Fruit fly (Drosophila melanogaster) whole organism, adult: Measurements from ENCODE around the gene dor.
A peak's percentile ranks its signal among the peaks of the same experiment; 100 is the strongest.

Experiments
- CG11617 ChIP-seq: fragments of 200-800 bp; sonication (Bioruptor generic); optimal IDR thresholded peaks from 2 replicates; lab custom pipeline; 2017; ENCODE audit warnings: mild to moderate bottlenecking, missing biosample characterization, missing genetic modification reagents, missing genetic modification characterization
- CG12768 ChIP-seq: fragments of 200-800 bp; sonication (Bioruptor generic); optimal IDR thresholded peaks from 2 replicates; lab custom pipeline; 2017; ENCODE audit warnings: missing biosample characterization, missing genetic modification characterization, mild to moderate bottlenecking, moderate library complexity, missing genetic modification reagents
- CG14711 ChIP-seq: fragments of 200-800 bp; sonication (Bioruptor generic); optimal IDR thresholded peaks from 2 replicates; lab custom pipeline; 2018; ENCODE audit warnings: missing biosample characterization, mild to moderate bottlenecking, missing genetic modification characterization, moderate library complexity
- CG1620 ChIP-seq: fragments of 200-800 bp; sonication (Bioruptor generic); optimal IDR thresholded peaks from 2 replicates; lab custom pipeline; 2016; ENCODE audit warnings: missing biosample characterization, missing genetic modification characterization
- CG33017 ChIP-seq: fragments of 200-800 bp; sonication (Bioruptor generic); optimal IDR thresholded peaks from 2 replicates; lab custom pipeline; 2018; ENCODE audit warnings: missing biosample characterization, mild to moderate bottlenecking, missing genetic modification characterization, moderate library complexity
- CG5204 ChIP-seq: fragments of 200-800 bp; sonication (Bioruptor generic); optimal IDR thresholded peaks from 2 replicates; lab custom pipeline; 2016; ENCODE audit warnings: missing biosample characterization, missing genetic modification characterization
- CG7045 ChIP-seq: fragments of 200-800 bp; sonication (Bioruptor generic); optimal IDR thresholded peaks from 2 replicates; lab custom pipeline; 2017; ENCODE audit warnings: missing biosample characterization, mild to moderate bottlenecking, missing genetic modification characterization
- CG7101 ChIP-seq: fragments of 200-800 bp; sonication (Bioruptor generic); optimal IDR thresholded peaks from 2 replicates; lab custom pipeline; 2018; ENCODE audit warnings: missing biosample characterization, mild to moderate bottlenecking, missing genetic modification characterization, moderate library complexity
- Clk ChIP-seq: fragments of 200-800 bp; sonication (Bioruptor generic); optimal IDR thresholded peaks from 2 replicates; lab custom pipeline; 2017; ENCODE audit warnings: missing biosample characterization, missing genetic modification characterization
- Crg-1 ChIP-seq: fragments of 200-800 bp; sonication (Bioruptor generic); optimal IDR thresholded peaks from 2 replicates; lab custom pipeline; 2016; ENCODE audit warnings: missing biosample characterization, missing genetic modification characterization
- Hr96 ChIP-seq: fragments of 200-800 bp; sonication (Bioruptor generic); optimal IDR thresholded peaks from 2 replicates; lab custom pipeline; 2016; ENCODE audit warnings: missing biosample characterization, missing genetic modification characterization
- Mnt ChIP-seq: fragments of 200-800 bp; sonication (Bioruptor generic); optimal IDR thresholded peaks from 2 replicates; lab custom pipeline; 2016; ENCODE audit warnings: missing biosample characterization, mild to moderate bottlenecking, missing genetic modification characterization
- bab1 ChIP-seq: fragments of 200-800 bp; sonication (Bioruptor generic); optimal IDR thresholded peaks from 3 replicates; lab custom pipeline; 2019; ENCODE audit warnings: missing biosample characterization, mild to moderate bottlenecking, missing genetic modification characterization, moderate library complexity
- cic ChIP-seq: fragments of 200-800 bp; sonication (Bioruptor generic); optimal IDR thresholded peaks from 2 replicates; lab custom pipeline; 2017; ENCODE audit warnings: missing biosample characterization, mild to moderate bottlenecking, missing genetic modification characterization, moderate library complexity
- cnc ChIP-seq, 2 experiments: fragments of >200 bp; optimal IDR thresholded peaks; 2 replicates each; lab custom pipeline; 2017
- kay ChIP-seq: fragments of 200-800 bp; sonication (Bioruptor generic); peaks from one replicate; lab custom pipeline; 2016; ENCODE audit warnings: missing biosample characterization, missing genetic modification characterization, borderline replicate concordance
- ovo ChIP-seq: fragments of 200-800 bp; sonication (Bioruptor generic); optimal IDR thresholded peaks from 2 replicates; lab custom pipeline; 2016; ENCODE audit warnings: missing biosample characterization, missing genetic modification characterization
- pad ChIP-seq: fragments of 200-800 bp; sonication (Bioruptor generic); optimal IDR thresholded peaks from 3 replicates; lab custom pipeline; 2017; ENCODE audit warnings: missing biosample characterization, missing genetic modification characterization, mild to moderate bottlenecking, moderate library complexity, missing genetic modification reagents
- tj ChIP-seq: fragments of 200-800 bp; sonication (Bioruptor generic); optimal IDR thresholded peaks from 3 replicates; lab custom pipeline; 2017; ENCODE audit warnings: missing biosample characterization, mild to moderate bottlenecking, missing genetic modification characterization, moderate library complexity
- toe ChIP-seq: fragments of 200-800 bp; sonication (Bioruptor generic); optimal IDR thresholded peaks from 2 replicates; lab custom pipeline; 2016; ENCODE audit warnings: missing biosample characterization, missing genetic modification characterization

Gene dor

dm6 chrX:1664836-1665235 is at the start of gene dor:
Gene dor (plus strand): TSS chrX:1665052.
- TF ChIP-seq bab1, result peak; percentile 24
- TF ChIP-seq toe (GFP tag; lab: Kevin White, UChicago), result no peak

DNA sequence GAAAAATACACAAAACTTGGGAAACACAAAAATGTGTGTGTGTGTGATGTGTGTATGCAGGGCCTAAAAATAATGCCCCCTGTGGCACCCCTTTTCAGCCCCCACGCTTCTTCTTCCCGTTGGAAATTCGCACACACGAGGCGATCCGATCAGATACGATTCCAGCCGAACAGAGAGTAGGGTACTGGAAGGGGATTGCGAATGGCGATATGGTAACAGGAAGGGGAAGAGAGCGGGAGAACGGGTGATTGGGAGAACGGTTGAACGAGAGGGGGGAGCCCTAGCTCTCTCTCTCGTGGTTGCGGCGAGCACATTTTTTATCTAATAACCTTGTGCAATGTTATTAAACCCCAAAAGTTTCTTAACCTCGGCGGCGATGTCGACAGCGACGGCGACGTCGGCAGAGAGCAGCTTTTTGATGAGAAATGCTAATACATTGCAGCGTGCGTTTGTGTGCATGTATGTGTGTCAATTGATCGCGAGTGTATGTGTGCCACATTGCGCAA is 47.9 kb upstream of the dor start:
- TF ChIP-seq pad (peak; percentile 93), CG7101 (tag; lab: Kevin White, UChicago) (no peak), cic (GFP tag; lab: Kevin White, UChicago) (no peak), Crg-1 (GFP tag; lab: Kevin White, UChicago) (no peak), CG12768 (GFP tag; lab: Kevin White, UChicago) (peak; percentile 52)

- TF ChIP-seq tj (GFP tag; lab: Kevin White, UChicago), result peak; percentile 98
- peak; percentile 7 for TF ChIP-seq cic (GFP tag; lab: Kevin White, UChicago)
- TF ChIP-seq CG14711 (tag; lab: Kevin White, UChicago), result peak; percentile 10
- no peak for TF ChIP-seq bab1
- TF ChIP-seq ovo, result no peak
Measured at dm6 chrX:1617673-1618608, 46.9 kb upstream of the dor start.

dm6 chrX:1618727-1619581 is 45.9 kb upstream of the dor start:
- TF ChIP-seq cic (GFP tag; lab: Kevin White, UChicago) (peak; percentile 9), ovo (peak; percentile 62), CG11617 (peak; percentile 66), CG12768 (GFP tag; lab: Kevin White, UChicago) (peak; percentile 66), CG7101 (tag; lab: Kevin White, UChicago) (peak; percentile 86), CG5204 (peak; percentile 48), Hr96 (GFP tag; lab: Kevin White, UChicago) (peak; percentile 82), CG14711 (tag; lab: Kevin White, UChicago) (peak; percentile 84), pad (peak; percentile 88), tj (GFP tag; lab: Kevin White, UChicago) (peak; percentile 93), kay (GFP tag; lab: Kevin White, UChicago) (peak; percentile 80), Clk (GFP tag; lab: Kevin White, UChicago) (peak; percentile 44), cnc (optimal IDR thresholded peaks at IDR 0.05; lab: Kevin White, UChicago) (peak in 1 of 2 experiments; percentile 50), Crg-1 (GFP tag; lab: Kevin White, UChicago) (peak; percentile 53), CG33017 (tag; lab: Kevin White, UChicago) (peak; percentile 76), Mnt (GFP tag; lab: Kevin White, UChicago) (peak; percentile 30), bab1 (peak; percentile 86), CG1620 (GFP tag; lab: Kevin White, UChicago) (peak; percentile 59), toe (GFP tag; lab: Kevin White, UChicago) (peak; percentile 20), CG7045 (GFP tag; lab: Kevin White, UChicago) (peak; percentile 70)

DNA sequence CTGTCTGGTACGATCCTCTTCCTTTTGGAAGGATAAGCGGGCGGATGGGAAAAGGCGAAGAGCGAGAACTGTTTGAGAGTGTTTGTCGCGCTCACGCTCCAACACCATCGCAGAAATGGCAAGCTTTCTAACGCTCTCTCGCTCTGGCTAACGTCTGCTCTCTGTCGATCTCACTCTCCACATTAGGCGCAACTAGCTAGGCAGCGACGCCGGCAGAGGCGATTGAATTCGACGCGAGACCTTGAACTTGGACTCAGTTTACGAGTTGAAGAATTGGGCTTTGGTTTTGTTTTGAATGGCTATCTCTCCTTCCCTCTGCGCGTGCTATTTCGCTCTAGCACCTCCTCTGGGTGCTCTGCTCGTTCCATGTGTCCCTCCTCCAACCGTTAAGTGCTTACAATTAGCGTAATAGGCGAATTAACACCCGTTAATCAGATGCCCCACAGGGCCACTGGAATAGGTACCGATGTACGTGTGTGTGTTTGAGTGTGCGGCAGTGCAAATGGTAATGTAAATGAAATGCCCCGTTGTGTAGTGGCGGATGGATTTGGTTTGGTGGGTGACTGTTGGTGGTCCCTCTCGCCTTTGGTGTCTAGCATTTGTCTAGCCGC is 45.0 kb upstream of the dor start:
- TF ChIP-seq CG1620 (GFP tag; lab: Kevin White, UChicago), result no peak
- TF ChIP-seq CG33017 (tag; lab: Kevin White, UChicago), result no peak
- TF ChIP-seq CG14711 (tag; lab: Kevin White, UChicago), result no peak
- TF ChIP-seq Hr96 (GFP tag; lab: Kevin White, UChicago), result no peak
- TF ChIP-seq pad, result peak; percentile 92
- no peak for TF ChIP-seq CG5204
- peak; percentile 50 for TF ChIP-seq ovo
- no peak for TF ChIP-seq kay (GFP tag; lab: Kevin White, UChicago)

dm6 chrX:1621399-1621798 is 43.5 kb upstream of the dor start:
- TF ChIP-seq cic (GFP tag; lab: Kevin White, UChicago) (no peak), CG7101 (tag; lab: Kevin White, UChicago) (no peak), CG1620 (GFP tag; lab: Kevin White, UChicago) (no peak)
